Fruit fly (Drosophila melanogaster): ENCODE data around the gene CG6610.

Gene CG6610

DNA sequence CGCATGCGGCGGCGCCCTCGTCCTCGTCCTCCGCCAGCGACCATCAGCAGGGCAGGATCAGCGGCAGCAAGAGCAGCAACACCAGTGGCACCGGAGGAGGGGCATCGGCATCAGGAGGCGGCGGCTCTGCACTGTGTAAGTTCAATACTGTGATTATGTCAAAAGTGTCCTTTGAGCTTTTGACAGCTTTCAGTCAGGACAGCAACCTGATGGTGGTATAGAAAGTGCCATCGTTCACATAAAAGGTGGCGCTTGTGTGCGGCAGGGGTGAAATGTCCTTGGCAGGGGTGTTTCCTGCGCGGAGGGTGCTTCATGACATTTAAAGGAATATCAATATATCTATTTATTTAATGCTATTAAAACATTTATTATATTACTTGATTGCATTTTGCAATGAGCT is 28.3 kb downstream of the CG6610 start:
- TF ChIP-seq bab1 (GFP tag; optimal IDR thresholded peaks at IDR 0.05) (no peak), cnc (optimal IDR thresholded peaks at IDR 0.05) (no peak), Hr96 (GFP tag; optimal IDR thresholded peaks at IDR 0.05) (no peak), CG14711 (tag; optimal IDR thresholded peaks at IDR 0.05) (no peak), Crg-1 (GFP tag; optimal IDR thresholded peaks at IDR 0.05) (no peak), CG12768 (GFP tag; optimal IDR thresholded peaks at IDR 0.05) (no peak), CG7045 (GFP tag; optimal IDR thresholded peaks at IDR 0.05) (no peak), tj (GFP tag; optimal IDR thresholded peaks at IDR 0.05) (no peak), Mnt (GFP tag; optimal IDR thresholded peaks at IDR 0.05) (no peak), CG7101 (tag; optimal IDR thresholded peaks at IDR 0.05) (no peak), CG33017 (tag; optimal IDR thresholded peaks at IDR 0.05) (no peak), CG1620 (GFP tag; optimal IDR thresholded peaks at IDR 0.05) (no peak), kay (GFP tag; ENCODE audit: borderline replicate concordance) (no peak), cic (GFP tag; optimal IDR thresholded peaks at IDR 0.05) (no peak), CG5204 (GFP tag; optimal IDR thresholded peaks at IDR 0.05) (no peak), CG11617 (GFP tag; optimal IDR thresholded peaks at IDR 0.05) (no peak), pad (GFP tag; optimal IDR thresholded peaks at IDR 0.05) (no peak)

DNA sequence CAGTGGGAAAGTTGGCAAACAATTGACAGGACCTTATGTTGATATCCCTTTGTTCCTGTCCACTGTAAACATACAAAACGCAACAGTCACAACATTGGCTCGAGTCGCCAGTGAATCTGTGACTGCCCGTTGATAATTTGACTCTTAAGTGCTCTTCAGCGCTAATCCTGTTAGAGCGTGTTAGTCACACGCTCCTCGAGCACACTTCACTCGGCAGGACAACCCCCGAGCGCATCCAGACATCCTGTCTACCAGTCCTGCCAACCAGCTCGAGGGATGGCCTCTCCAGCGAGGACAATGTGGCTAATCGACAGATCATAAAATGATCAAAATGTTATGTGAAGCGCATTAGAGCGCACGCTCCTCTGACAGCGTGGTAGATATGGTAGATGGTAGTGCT is 29.2 kb downstream of the CG6610 start:
- TF ChIP-seq Crg-1 (GFP tag; optimal IDR thresholded peaks at IDR 0.05) (no peak), cnc (optimal IDR thresholded peaks at IDR 0.05) (no peak), CG5204 (GFP tag; optimal IDR thresholded peaks at IDR 0.05) (no peak), toe (GFP tag; optimal IDR thresholded peaks at IDR 0.05) (no peak), bab1 (GFP tag; optimal IDR thresholded peaks at IDR 0.05) (no peak), cic (GFP tag; optimal IDR thresholded peaks at IDR 0.05) (no peak), Hr96 (GFP tag; optimal IDR thresholded peaks at IDR 0.05) (no peak), kay (GFP tag; ENCODE audit: borderline replicate concordance) (no peak), CG7101 (tag; optimal IDR thresholded peaks at IDR 0.05) (no peak)

- TF ChIP-seq pad (GFP tag; optimal IDR thresholded peaks at IDR 0.05) (no peak), ovo (GFP tag; optimal IDR thresholded peaks at IDR 0.05) (no peak)
These were observed 30.1 kb downstream of the CG6610 start for dm6 chr3L:6105435-6105834.

DNA sequence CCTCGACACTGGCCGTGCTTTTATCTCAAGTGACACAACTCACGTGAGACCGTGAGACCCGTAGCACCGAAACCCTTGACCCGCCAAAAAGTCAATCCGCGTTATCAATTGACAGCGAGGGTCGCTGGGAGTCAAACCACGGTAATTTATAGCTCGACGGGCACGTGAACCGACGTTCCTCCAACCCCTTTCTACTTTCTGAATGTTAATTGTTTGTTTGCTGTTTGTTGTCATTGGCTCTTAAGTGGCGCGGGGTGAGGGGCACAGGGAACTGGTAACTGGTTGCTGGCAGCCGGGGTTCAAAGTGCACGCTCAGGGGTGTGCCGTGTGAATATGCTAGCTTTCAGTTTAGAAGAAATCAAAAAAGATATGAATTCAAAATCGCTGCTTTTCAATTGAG is 31.4 kb downstream of the CG6610 start:
- TF ChIP-seq CG1620 (GFP tag; optimal IDR thresholded peaks at IDR 0.05): no peak
- no peak for TF ChIP-seq toe (GFP tag; optimal IDR thresholded peaks at IDR 0.05)
- no peak for TF ChIP-seq cic (GFP tag; optimal IDR thresholded peaks at IDR 0.05)
- TF ChIP-seq CG5204 (GFP tag; optimal IDR thresholded peaks at IDR 0.05): no peak
- no peak for TF ChIP-seq Hr96 (GFP tag; optimal IDR thresholded peaks at IDR 0.05)
- no peak for TF ChIP-seq CG7045 (GFP tag; optimal IDR thresholded peaks at IDR 0.05)
- TF ChIP-seq Mnt (GFP tag; optimal IDR thresholded peaks at IDR 0.05): no peak
- no peak for TF ChIP-seq tj (GFP tag; optimal IDR thresholded peaks at IDR 0.05)
- no peak for TF ChIP-seq cnc (optimal IDR thresholded peaks at IDR 0.05)
- TF ChIP-seq CG7101 (tag; optimal IDR thresholded peaks at IDR 0.05): no peak
- no peak for TF ChIP-seq pad (GFP tag; optimal IDR thresholded peaks at IDR 0.05)
- no peak for TF ChIP-seq CG33017 (tag; optimal IDR thresholded peaks at IDR 0.05)
- TF ChIP-seq ovo (GFP tag; optimal IDR thresholded peaks at IDR 0.05): no peak
- no peak for TF ChIP-seq Crg-1 (GFP tag; optimal IDR thresholded peaks at IDR 0.05)
- no peak for TF ChIP-seq CG11617 (GFP tag; optimal IDR thresholded peaks at IDR 0.05)
- TF ChIP-seq CG14711 (tag; optimal IDR thresholded peaks at IDR 0.05): no peak

- TF ChIP-seq bab1 (GFP tag; optimal IDR thresholded peaks at IDR 0.05) (no peak), Mnt (GFP tag; optimal IDR thresholded peaks at IDR 0.05) (no peak), CG12768 (GFP tag; optimal IDR thresholded peaks at IDR 0.05) (no peak), toe (GFP tag; optimal IDR thresholded peaks at IDR 0.05) (no peak), CG14711 (tag; optimal IDR thresholded peaks at IDR 0.05) (no peak), pad (GFP tag; optimal IDR thresholded peaks at IDR 0.05) (no peak)
These were observed 33.1 kb downstream of the CG6610 start for dm6 chr3L:6108264-6109060.

dm6 chr3L:6110673-6111449 is 35.5 kb downstream of the CG6610 start:
- TF ChIP-seq CG5204 (GFP tag; optimal IDR thresholded peaks at IDR 0.05) (no peak), kay (GFP tag; ENCODE audit: borderline replicate concordance) (no peak), pad (GFP tag; optimal IDR thresholded peaks at IDR 0.05) (no peak), Mnt (GFP tag; optimal IDR thresholded peaks at IDR 0.05) (no peak), Crg-1 (GFP tag; optimal IDR thresholded peaks at IDR 0.05) (no peak), tj (GFP tag; optimal IDR thresholded peaks at IDR 0.05) (no peak), CG14711 (tag; optimal IDR thresholded peaks at IDR 0.05) (no peak), CG11617 (GFP tag; optimal IDR thresholded peaks at IDR 0.05) (no peak), CG1620 (GFP tag; optimal IDR thresholded peaks at IDR 0.05) (no peak), CG12768 (GFP tag; optimal IDR thresholded peaks at IDR 0.05) (no peak), ovo (GFP tag; optimal IDR thresholded peaks at IDR 0.05) (no peak), Hr96 (GFP tag; optimal IDR thresholded peaks at IDR 0.05) (no peak), toe (GFP tag; optimal IDR thresholded peaks at IDR 0.05) (no peak)
